Fruit fly (Drosophila melanogaster): ENCODE measurements around the gene CG18549.

Gene CG18549

DNA sequence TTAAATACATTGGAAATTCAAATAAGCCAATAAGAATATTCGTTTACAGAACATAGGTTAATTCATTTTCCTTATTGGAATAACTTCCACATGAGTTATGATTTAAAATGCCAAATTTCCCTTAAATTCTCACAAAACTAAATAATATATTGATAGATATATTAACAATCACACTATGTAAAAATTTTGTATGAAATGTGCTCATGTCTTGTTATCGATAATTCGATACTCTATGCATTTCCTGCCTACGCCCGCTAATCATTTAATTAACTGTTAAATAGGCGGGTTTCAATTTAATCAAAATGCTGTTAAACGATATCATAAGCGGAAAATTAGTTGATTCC lies 22.8 kb upstream of the CG18549 start, which contains the start of gene NANS (continued):
- no peak for TF ChIP-seq CG4707 (GFP tag; optimal IDR thresholded peaks at IDR 0.05)
- TF ChIP-seq NfI (GFP tag; optimal IDR thresholded peaks at IDR 0.05), result peak; percentile 8
- TF ChIP-seq CG13287 (GFP tag; IDR thresholded peaks at IDR 0.05; ENCODE audit: partially characterized antibody), result peak; percentile 18; the same call in 1 of the 2 replicates
- TF ChIP-seq CG32772 (GFP tag; IDR thresholded peaks at IDR 0.05), result no peak
- no peak for TF ChIP-seq exex (tag; optimal IDR thresholded peaks at IDR 0.05)
- TF ChIP-seq Hand (GFP tag; optimal IDR thresholded peaks at IDR 0.05), result no peak
- TF ChIP-seq tna (GFP tag; IDR thresholded peaks at IDR 0.05; ENCODE audit: partially characterized antibody), result 0 out of 2 replicates have a peak, but pooled peaks have one; percentile 31
- TF ChIP-seq CG7372 (GFP tag; IDR thresholded peaks at IDR 0.05), result no peak
- TF ChIP-seq Dp (GFP tag; optimal IDR thresholded peaks at IDR 0.05), result peak; percentile 27
- TF ChIP-seq CG6765 (GFP tag; optimal IDR thresholded peaks at IDR 0.05), result peak; percentile 3
- peak; percentile 57 for TF ChIP-seq E2f2 (GFP tag; IDR thresholded peaks at IDR 0.05)
- no peak for TF ChIP-seq CG2202 (tag; optimal IDR thresholded peaks at IDR 0.05)
- TF ChIP-seq org-1 (GFP tag; optimal IDR thresholded peaks at IDR 0.05), result no peak
- 0 out of 2 replicates have a peak, but pooled peaks have one; percentile 27 for TF ChIP-seq unc-4 (GFP tag; IDR thresholded peaks at IDR 0.05; ENCODE audit: partially characterized antibody)
- TF ChIP-seq Fer3 (tag; optimal IDR thresholded peaks at IDR 0.05), result peak; percentile 9
- TF ChIP-seq prd (optimal IDR thresholded peaks at IDR 0.05), result no peak
- TF ChIP-seq prd (GFP tag; IDR thresholded peaks at IDR 0.05), result no peak
- peak; percentile 41; the same call in 1 of the 3 replicates for TF ChIP-seq HLH4C (GFP tag; IDR thresholded peaks at IDR 0.05; ENCODE audit: partially characterized antibody)
- TF ChIP-seq mld (GFP tag; IDR thresholded peaks at IDR 0.05; ENCODE audit: partially characterized antibody), result 0 out of 3 replicates have a peak, but pooled peaks have one; percentile 5
- TF ChIP-seq lbe (GFP tag; optimal IDR thresholded peaks at IDR 0.05), result peak; percentile 17
- TF ChIP-seq gro (GFP tag; optimal IDR thresholded peaks at IDR 0.05), result no peak
- TF ChIP-seq CG17802 (tag; optimal IDR thresholded peaks at IDR 0.05), result no peak
- TF ChIP-seq insv (GFP tag; optimal IDR thresholded peaks at IDR 0.05), result no peak

DNA sequence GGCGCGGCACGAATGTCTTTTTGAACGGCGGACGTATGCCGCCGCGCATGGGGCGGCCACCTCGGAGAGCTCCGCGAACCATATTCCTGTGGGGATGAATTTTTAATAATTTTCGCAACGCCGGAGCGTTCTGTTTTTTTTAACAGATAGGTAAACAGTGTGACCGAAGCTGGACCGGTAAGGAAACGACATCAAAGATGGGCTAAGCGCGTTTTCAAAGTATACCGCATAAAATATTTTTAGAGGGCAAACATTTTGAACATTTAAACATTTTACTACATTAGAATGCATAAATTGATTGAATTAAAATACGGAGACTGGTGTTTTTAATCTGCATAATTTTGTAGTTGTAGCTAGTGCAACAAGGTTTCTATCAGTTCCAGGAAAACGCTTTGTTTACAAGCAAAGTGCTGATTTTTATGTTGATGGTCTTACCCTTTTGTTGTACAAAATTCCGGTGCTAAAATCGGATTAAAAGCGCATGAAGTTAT lies 19.9 kb upstream of the CG18549 start, which contains the start of the genes CG5641 and CG5245:
Gene CG5641 (minus strand): TSS at position 163 of the 491 bp plus-strand sequence.
Gene CG5245 (plus strand): TSS at position 441 of the 491 bp plus-strand sequence.
- TF ChIP-seq Dp (GFP tag; optimal IDR thresholded peaks at IDR 0.05) (peak; percentile 60), nerfin-1 (tag; optimal IDR thresholded peaks at IDR 0.05) (peak; percentile 58), E2f2 (GFP tag; IDR thresholded peaks at IDR 0.05) (peak; percentile 64), Spps (tag; optimal IDR thresholded peaks at IDR 0.05) (no peak), MESR4 (GFP tag; optimal IDR thresholded peaks at IDR 0.05) (peak; percentile 47), CG14710 (tag; optimal IDR thresholded peaks at IDR 0.05) (peak; percentile 27), CG9609 (GFP tag; optimal IDR thresholded peaks at IDR 0.05) (no peak), BtbVII (GFP tag; optimal IDR thresholded peaks at IDR 0.05) (no peak), Sin3A (optimal IDR thresholded peaks at IDR 0.05) (peak; percentile 34), CG13287 (GFP tag; IDR thresholded peaks at IDR 0.05; ENCODE audit: partially characterized antibody) (peak; percentile 18; the same call in 1 of the 2 replicates), wdn (GFP tag; IDR thresholded peaks at IDR 0.05) (no peak), da (GFP tag; optimal IDR thresholded peaks at IDR 0.05) (no peak), Dll (GFP tag; IDR thresholded peaks at IDR 0.05; ENCODE audit: partially characterized antibody) (no peak), Myb (GFP tag; optimal IDR thresholded peaks at IDR 0.05) (peak; percentile 31), YL-1 (GFP tag; optimal IDR thresholded peaks at IDR 0.05) (peak; percentile 23), chn (GFP tag; optimal IDR thresholded peaks at IDR 0.05) (no peak), Stat92E (GFP tag; optimal IDR thresholded peaks at IDR 0.05) (peak in 1 of 3 experiments; percentile 5), CG18599 (GFP tag; optimal IDR thresholded peaks at IDR 0.05) (no peak), CG30020 (tag; optimal IDR thresholded peaks at IDR 0.05) (peak; percentile 15), CG4617 (GFP tag; optimal IDR thresholded peaks at IDR 0.05; ENCODE audit: borderline replicate concordance) (peak; percentile 51), phol (tag; optimal IDR thresholded peaks at IDR 0.05) (peak; percentile 29), BEAF-32 (GFP tag; optimal IDR thresholded peaks at IDR 0.05) (peak; percentile 30), tin (GFP tag; optimal IDR thresholded peaks at IDR 0.05) (no peak), HHEX (GFP tag; optimal IDR thresholded peaks at IDR 0.05) (no peak), gfzf (GFP tag; optimal IDR thresholded peaks at IDR 0.05) (peak; percentile 85), gsb (GFP tag; IDR thresholded peaks at IDR 0.05) (no peak), insv (GFP tag; optimal IDR thresholded peaks at IDR 0.05) (peak in 1 of 2 experiments; percentile 0), gsb-n (tag; optimal IDR thresholded peaks at IDR 0.05) (no peak), CG13775 (GFP tag; optimal IDR thresholded peaks at IDR 0.05) (no peak)

Data from whole organism, embryonic.